Worm (Caenorhabditis elegans): ENCODE data around the gene nlp-43.

DNA sequence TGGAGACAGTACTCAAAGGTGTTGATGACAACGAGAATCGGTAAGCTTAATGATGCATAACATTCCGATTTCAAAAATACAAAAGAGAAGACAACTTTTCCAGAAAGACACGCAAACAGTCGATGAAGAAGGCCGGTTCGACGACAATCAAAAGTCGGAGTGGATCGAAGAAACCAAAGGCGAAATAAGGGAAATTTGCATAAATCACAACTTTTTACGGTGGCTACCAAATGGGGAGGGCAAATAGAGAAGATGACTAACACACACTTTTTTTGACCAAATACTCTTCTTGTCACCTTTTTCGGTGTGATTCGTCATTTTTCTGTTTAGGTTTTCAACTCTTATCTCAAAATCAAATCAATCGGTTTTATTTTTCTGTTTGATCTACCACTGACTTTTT, 6.1 kb upstream of the nlp-43 start, which contains the start of gene C45G9.6:
- TF ChIP-seq cog-1 (tag; optimal IDR thresholded peaks at IDR 0.05): no peak
- no peak for TF ChIP-seq flt-1 (GFP tag; IDR thresholded peaks at IDR 0.05)
- no peak for TF ChIP-seq T22C8.4 (GFP tag; IDR thresholded peaks at IDR 0.05)
- no peak for TF ChIP-seq ref-1 (GFP tag; conservative IDR thresholded peaks at IDR 0.05)
- TF ChIP-seq ztf-29 (GFP tag; IDR thresholded peaks at IDR 0.05): no peak
